Fruit fly (Drosophila melanogaster): ENCODE results near the gene CG46320.

The CG46320 gene

DNA sequence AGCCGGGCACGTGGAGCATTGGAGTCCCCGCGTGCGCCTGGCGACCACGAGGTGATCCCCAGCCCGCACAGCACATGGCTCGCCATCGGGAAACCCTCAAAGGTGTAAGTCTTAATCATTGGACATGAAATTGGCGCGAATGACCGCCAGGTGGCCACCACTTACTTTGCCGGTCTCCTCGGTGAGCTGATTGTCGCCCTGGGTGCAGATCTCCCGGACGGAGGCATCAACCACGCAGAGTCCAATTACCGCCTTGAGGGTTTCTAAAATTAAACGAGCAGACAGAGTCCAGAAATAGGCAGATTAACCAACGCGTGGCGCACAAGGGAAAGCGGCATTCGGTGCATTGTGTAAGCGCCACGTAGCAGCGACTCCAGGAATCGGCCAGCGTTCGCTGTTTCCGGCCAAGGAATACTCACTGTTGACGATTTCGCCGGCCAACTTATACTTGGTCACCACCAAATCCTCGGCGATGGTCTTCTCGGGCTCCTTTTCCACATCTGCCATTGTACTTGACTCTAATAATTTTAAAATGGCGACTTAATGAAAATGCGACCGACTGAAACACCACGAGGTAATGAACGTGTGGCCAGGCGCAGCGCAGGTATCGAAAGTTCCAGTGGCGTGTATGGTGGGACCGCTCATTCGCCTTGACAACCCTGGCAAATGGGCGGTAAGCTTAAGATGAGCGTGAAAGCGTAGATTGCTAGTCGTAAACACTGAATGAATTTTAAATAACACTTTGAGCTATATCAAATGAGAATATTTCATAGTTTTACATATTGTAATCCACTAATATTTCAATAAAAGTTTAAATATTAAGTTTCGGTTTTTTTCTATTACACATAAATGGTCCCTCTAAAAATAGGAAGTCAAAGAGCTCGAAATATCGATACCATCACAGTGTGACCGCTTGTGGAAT is 101.3 kb downstream of the CG46320 start, which contains the start of gene CG10576 (continued):
- TF ChIP-seq bcd (GFP tag; optimal IDR thresholded peaks at IDR 0.05) (no peak), CG12236 (GFP tag; optimal IDR thresholded peaks at IDR 0.05) (no peak), lab (GFP tag; optimal IDR thresholded peaks at IDR 0.05) (no peak), Nf-YA (GFP tag; IDR thresholded peaks at IDR 0.05) (no peak), hkb (optimal IDR thresholded peaks at IDR 0.05) (no peak), hkb (GFP tag; IDR thresholded peaks at IDR 0.05) (no peak), btn (GFP tag; optimal IDR thresholded peaks at IDR 0.05) (no peak), cad (GFP tag; optimal IDR thresholded peaks at IDR 0.05) (no peak), CG15479 (GFP tag; optimal IDR thresholded peaks at IDR 0.05) (no peak), unpg (GFP tag; optimal IDR thresholded peaks at IDR 0.05) (no peak), Gug (GFP tag; IDR thresholded peaks at IDR 0.05) (no peak), CG9932 (GFP tag; IDR thresholded peaks at IDR 0.05) (peak; percentile 5; the same call in 1 of the 2 replicates), Myb (GFP tag; optimal IDR thresholded peaks at IDR 0.05) (no peak), Atf3 (GFP tag; optimal IDR thresholded peaks at IDR 0.05) (no peak), dpn (GFP tag; optimal IDR thresholded peaks at IDR 0.05) (peak in 1 of 2 experiments; percentile 8), CG1024 (GFP tag; IDR thresholded peaks at IDR 0.05) (no peak), HmgD (GFP tag; optimal IDR thresholded peaks at IDR 0.05) (no peak), HLHmδ (GFP tag; optimal IDR thresholded peaks at IDR 0.05) (peak; percentile 2), CG7786 (GFP tag; optimal IDR thresholded peaks at IDR 0.05) (no peak), GATAe (GFP tag; conservative IDR thresholded peaks at IDR 0.05) (no peak), CG12299 (tag; optimal IDR thresholded peaks at IDR 0.05) (no peak), chinmo (GFP tag; IDR thresholded peaks at IDR 0.05; ENCODE audit: partially characterized antibody) (0 out of 4 replicates have a peak, but pooled peaks have one; percentile 67), Chrac-16 (GFP tag; optimal IDR thresholded peaks at IDR 0.05) (no peak), CG15514 (GFP tag; optimal IDR thresholded peaks at IDR 0.05) (no peak), CG2678 (tag; optimal IDR thresholded peaks at IDR 0.05) (no peak), CG13894 (tag; optimal IDR thresholded peaks at IDR 0.05) (no peak), CG14710 (tag; optimal IDR thresholded peaks at IDR 0.05) (peak; percentile 78), CG2199 (GFP tag; IDR thresholded peaks at IDR 0.05) (no peak), twi (tag; optimal IDR thresholded peaks at IDR 0.05) (peak; percentile 23), CG1603 (tag; optimal IDR thresholded peaks at IDR 0.05) (no peak), wdn (GFP tag; IDR thresholded peaks at IDR 0.05) (no peak), CG17568 (GFP tag; optimal IDR thresholded peaks at IDR 0.05) (no peak), Bteb2 (GFP tag; optimal IDR thresholded peaks at IDR 0.05) (no peak), CG16779 (GFP tag; IDR thresholded peaks at IDR 0.05) (no peak), onecut (GFP tag; IDR thresholded peaks at IDR 0.05) (no peak), pho (GFP tag; optimal IDR thresholded peaks at IDR 0.05) (no peak), Dref (GFP tag; IDR thresholded peaks at IDR 0.05) (peak; percentile 56), CG33557 (GFP tag; optimal IDR thresholded peaks at IDR 0.05) (peak; percentile 13), CG3995 (GFP tag; optimal IDR thresholded peaks at IDR 0.05) (peak; percentile 17), Max (GFP tag; optimal IDR thresholded peaks at IDR 0.05) (peak; percentile 93), CG2116 (GFP tag; optimal IDR thresholded peaks at IDR 0.05) (peak; percentile 78), zfh2 (GFP tag; optimal IDR thresholded peaks at IDR 0.05) (peak; percentile 3), psq (GFP tag; optimal IDR thresholded peaks at IDR 0.05) (no peak), cato (GFP tag; optimal IDR thresholded peaks at IDR 0.05; ENCODE audit: borderline replicate concordance) (no peak), CG12659 (GFP tag; optimal IDR thresholded peaks at IDR 0.05) (peak; percentile 79), CG2712 (tag; optimal IDR thresholded peaks at IDR 0.05) (no peak), chif (GFP tag; optimal IDR thresholded peaks at IDR 0.05) (no peak), CG6765 (GFP tag; optimal IDR thresholded peaks at IDR 0.05) (no peak), CG3838 (GFP tag; optimal IDR thresholded peaks at IDR 0.05) (no peak)
